Fruit fly (Drosophila melanogaster) whole organism, embryonic: ENCODE data around the gene Nelf-E.

Source experiments
- Atf3 ChIP-seq: fragments of 200-800 bp; sonication (Bioruptor generic); optimal IDR thresholded peaks from 3 replicates; lab custom pipeline; 2016; ENCODE audit warnings: missing biosample characterization, missing genetic modification characterization
- B-H2 ChIP-seq: fragments of 200-800 bp; sonication (Bioruptor generic); optimal IDR thresholded peaks from 2 replicates; lab custom pipeline; 2018; ENCODE audit warnings: missing biosample characterization, mild to moderate bottlenecking, missing genetic modification characterization
- CG11504 ChIP-seq: fragments of 200-800 bp; sonication (Bioruptor generic); optimal IDR thresholded peaks from 3 replicates; lab custom pipeline; 2019; ENCODE audit warnings: missing biosample characterization, mild to moderate bottlenecking, missing genetic modification characterization, moderate library complexity
- CG12236 ChIP-seq: fragments of 200-800 bp; sonication (Bioruptor generic); optimal IDR thresholded peaks from 2 replicates; lab custom pipeline; 2016; ENCODE audit warnings: missing biosample characterization, missing genetic modification characterization
- CG14050 ChIP-seq: fragments of 200-800 bp; sonication (Bioruptor generic); IDR thresholded peaks from 3 replicates; pipeline ENCODE4 v1.3.6; 2022; ENCODE audit warnings: missing biosample characterization, missing genetic modification characterization
- CG15011 ChIP-seq: fragments of 200-800 bp; sonication (Bioruptor generic); optimal IDR thresholded peaks from 3 replicates; lab custom pipeline; 2018; ENCODE audit warnings: missing biosample characterization, mild to moderate bottlenecking, missing genetic modification characterization
- CG15269 ChIP-seq: fragments of 200-800 bp; sonication (Bioruptor generic); optimal IDR thresholded peaks from 2 replicates; lab custom pipeline; 2018; ENCODE audit warnings: missing biosample characterization, mild to moderate bottlenecking, missing genetic modification characterization, moderate library complexity
- CG15696 ChIP-seq: fragments of 200-800 bp; sonication (Bioruptor generic); optimal IDR thresholded peaks from 2 replicates; lab custom pipeline; 2019; ENCODE audit warnings: missing biosample characterization, mild to moderate bottlenecking, missing genetic modification characterization, moderate library complexity
- CG18262 ChIP-seq: fragments of 200-800 bp; optimal IDR thresholded peaks from 3 replicates; lab custom pipeline; 2019; ENCODE audit warnings: missing biosample characterization, mild to moderate bottlenecking, missing genetic modification characterization, moderate library complexity
- CG2875 ChIP-seq: fragments of 200-800 bp; sonication (Bioruptor generic); optimal IDR thresholded peaks from 2 replicates; lab custom pipeline; 2017; ENCODE audit warnings: missing biosample characterization, mild to moderate bottlenecking, missing genetic modification characterization, missing genetic modification reagents
- CG6791 ChIP-seq: fragments of 200-800 bp; sonication (Bioruptor generic); IDR thresholded peaks from 3 replicates; pipeline ENCODE4 v1.3.6; 2022; ENCODE audit warnings: missing biosample characterization, missing genetic modification characterization; ENCODE audit not compliant: partially characterized antibody
- CG7271 ChIP-seq: fragments of 200-800 bp; sonication (Bioruptor generic); optimal IDR thresholded peaks from 2 replicates; lab custom pipeline; 2018; ENCODE audit warnings: missing biosample characterization, mild to moderate bottlenecking, missing genetic modification characterization, moderate library complexity
- CG7357 ChIP-seq: fragments of 200-800 bp; sonication (Bioruptor generic); IDR thresholded peaks from 3 replicates; pipeline ENCODE4 v1.3.6; 2022; ENCODE audit warnings: missing biosample characterization, missing genetic modification characterization
- CG7745 ChIP-seq: fragments of 200-800 bp; sonication (Bioruptor generic); optimal IDR thresholded peaks from 2 replicates; lab custom pipeline; 2018; ENCODE audit warnings: missing biosample characterization, mild to moderate bottlenecking, missing genetic modification characterization, moderate library complexity
- CG7963 ChIP-seq: fragments of 200-800 bp; sonication (Bioruptor generic); IDR thresholded peaks from 3 replicates; pipeline ENCODE4 v1.3.6; 2022; ENCODE audit warnings: missing biosample characterization, missing genetic modification characterization; ENCODE audit not compliant: partially characterized antibody
- CG8089 ChIP-seq: fragments of 200-800 bp; sonication (Bioruptor generic); optimal IDR thresholded peaks from 3 replicates; lab custom pipeline; 2016; ENCODE audit warnings: missing biosample characterization, missing genetic modification characterization
- CG8359 ChIP-seq: fragments of 200-800 bp; sonication (Bioruptor generic); optimal IDR thresholded peaks from 2 replicates; lab custom pipeline; 2017; ENCODE audit warnings: missing biosample characterization, mild to moderate bottlenecking, missing genetic modification characterization, borderline replicate concordance
- CG8478 ChIP-seq: fragments of >200 bp; optimal IDR thresholded peaks from 2 replicates; lab custom pipeline; 2018
- CG8924 ChIP-seq: fragments of 200-800 bp; optimal IDR thresholded peaks from 3 replicates; lab custom pipeline; 2019; ENCODE audit warnings: missing biosample characterization, mild to moderate bottlenecking, missing genetic modification characterization, moderate library complexity
- D19A ChIP-seq: fragments of 200-800 bp; optimal IDR thresholded peaks from 3 replicates; lab custom pipeline; 2019; ENCODE audit warnings: missing biosample characterization, mild to moderate bottlenecking, missing genetic modification characterization, moderate library complexity
- E2f2 ChIP-seq: fragments of 200-800 bp; sonication (Bioruptor generic); IDR thresholded peaks from 2 replicates; pipeline ENCODE4 v1.3.6; 2022; ENCODE audit warnings: missing biosample characterization, missing genetic modification characterization
- Gug ChIP-seq: fragments of 200-800 bp; sonication (Bioruptor generic); IDR thresholded peaks from 4 replicates; pipeline ENCODE4 v1.3.6; 2022; ENCODE audit warnings: missing biosample characterization, missing genetic modification characterization
- MTF-1 ChIP-seq: fragments of 200-800 bp; sonication (Bioruptor generic); optimal IDR thresholded peaks from 2 replicates; lab custom pipeline; 2018; ENCODE audit warnings: missing biosample characterization, mild to moderate bottlenecking, missing genetic modification characterization, borderline replicate concordance
- Mad ChIP-seq: fragments of 200-800 bp; sonication (Bioruptor generic); optimal IDR thresholded peaks from 2 replicates; lab custom pipeline; 2016; ENCODE audit warnings: missing biosample characterization, missing genetic modification characterization
- Oli ChIP-seq: fragments of 200-800 bp; sonication (Bioruptor generic); optimal IDR thresholded peaks from 2 replicates; lab custom pipeline; 2018; ENCODE audit warnings: missing biosample characterization, mild to moderate bottlenecking, missing genetic modification characterization, moderate library complexity
- Poxn ChIP-seq: fragments of 200-800 bp; sonication (Bioruptor generic); IDR thresholded peaks from 2 replicates; pipeline ENCODE4 v1.3.6; 2022; ENCODE audit warnings: missing biosample characterization, missing genetic modification characterization
- Ptx1 ChIP-seq: fragments of 200-800 bp; sonication (Bioruptor generic); IDR thresholded peaks from 2 replicates; pipeline ENCODE4 v1.3.6; 2022; ENCODE audit warnings: missing biosample characterization, missing genetic modification characterization
- Scr ChIP-seq: fragments of 200-800 bp; sonication (Bioruptor generic); IDR thresholded peaks from 2 replicates; pipeline ENCODE4 v1.3.6; 2022; ENCODE audit warnings: missing biosample characterization, missing genetic modification characterization; ENCODE audit not compliant: partially characterized antibody
- Side ChIP-seq: fragments of 200-800 bp; sonication (Bioruptor generic); optimal IDR thresholded peaks from 2 replicates; lab custom pipeline; 2016; ENCODE audit warnings: missing biosample characterization, missing genetic modification characterization
- ato ChIP-seq: fragments of 200-800 bp; sonication (Bioruptor generic); IDR thresholded peaks from 2 replicates; pipeline ENCODE4 v1.3.6; 2022; ENCODE audit warnings: missing biosample characterization, missing genetic modification characterization; ENCODE audit not compliant: partially characterized antibody
- bsh ChIP-seq, 2 experiments: fragments of 200-800 bp; sonication (Bioruptor generic); optimal IDR thresholded peaks; 2 replicates each; lab custom pipeline; 2017 to 2018; ENCODE audit warnings: mild to moderate bottlenecking in 2 of 2, missing biosample characterization in 2 of 2, missing genetic modification characterization in 2 of 2, moderate library complexity in 1 of 2
- cato ChIP-seq: fragments of 200-800 bp; sonication (Bioruptor generic); optimal IDR thresholded peaks from 2 replicates; lab custom pipeline; 2016; ENCODE audit warnings: missing biosample characterization, missing genetic modification characterization, borderline replicate concordance
- ci ChIP-seq: fragments of 200-800 bp; sonication (Bioruptor generic); IDR thresholded peaks from 3 replicates; pipeline ENCODE4 v1.3.6; 2022; ENCODE audit warnings: missing biosample characterization, missing genetic modification characterization
- da ChIP-seq: fragments of 200-800 bp; sonication (Bioruptor generic); optimal IDR thresholded peaks from 2 replicates; lab custom pipeline; 2016; ENCODE audit warnings: missing biosample characterization, missing genetic modification characterization
- dimm ChIP-seq: fragments of 200-800 bp; sonication (Bioruptor generic); IDR thresholded peaks from 2 replicates; pipeline ENCODE4 v1.3.6; 2022; ENCODE audit warnings: missing biosample characterization, missing genetic modification characterization
- dmrt99B ChIP-seq: fragments of 200-800 bp; sonication (Bioruptor generic); optimal IDR thresholded peaks from 2 replicates; lab custom pipeline; 2018; ENCODE audit warnings: missing biosample characterization, mild to moderate bottlenecking, missing genetic modification characterization, moderate library complexity
- ewg ChIP-seq: fragments of 200-800 bp; sonication (Bioruptor generic); optimal IDR thresholded peaks from 3 replicates; lab custom pipeline; 2017; ENCODE audit warnings: mild to moderate bottlenecking, missing biosample characterization, missing genetic modification reagents, missing genetic modification characterization
- hb ChIP-seq: fragments of 200-800 bp; sonication (Bioruptor generic); IDR thresholded peaks from 3 replicates; pipeline ENCODE4 v1.3.6; 2022; ENCODE audit warnings: missing biosample characterization, missing genetic modification characterization; ENCODE audit not compliant: partially characterized antibody
- jumu ChIP-seq: fragments of 200-800 bp; sonication (Bioruptor generic); optimal IDR thresholded peaks from 3 replicates; lab custom pipeline; 2016; ENCODE audit warnings: missing biosample characterization, missing genetic modification characterization
- ken ChIP-seq: fragments of 200-800 bp; sonication (Bioruptor generic); IDR thresholded peaks from 3 replicates; pipeline ENCODE4 v1.3.6; 2022; ENCODE audit warnings: missing biosample characterization, missing genetic modification characterization
- mirr ChIP-seq: fragments of 200-800 bp; sonication (Bioruptor generic); optimal IDR thresholded peaks from 3 replicates; lab custom pipeline; 2018; ENCODE audit warnings: missing biosample characterization, mild to moderate bottlenecking, missing genetic modification characterization
- nau ChIP-seq: fragments of 200-800 bp; sonication (Bioruptor generic); optimal IDR thresholded peaks from 3 replicates; lab custom pipeline; 2017; ENCODE audit warnings: missing biosample characterization, mild to moderate bottlenecking, missing genetic modification characterization, missing genetic modification reagents
- oc ChIP-seq: fragments of 200-800 bp; sonication (Bioruptor generic); optimal IDR thresholded peaks from 2 replicates; lab custom pipeline; 2018; ENCODE audit warnings: missing biosample characterization, mild to moderate bottlenecking, missing genetic modification characterization, moderate library complexity
- org-1 ChIP-seq: fragments of 200-800 bp; sonication (Bioruptor generic); optimal IDR thresholded peaks from 2 replicates; lab custom pipeline; 2017; ENCODE audit warnings: missing biosample characterization, missing genetic modification characterization
- pb ChIP-seq: fragments of 200-800 bp; sonication (Bioruptor generic); optimal IDR thresholded peaks from 3 replicates; lab custom pipeline; 2016; ENCODE audit warnings: missing biosample characterization, missing genetic modification characterization
- pnt ChIP-seq: fragments of 200-800 bp; sonication (Bioruptor generic); optimal IDR thresholded peaks from 3 replicates; lab custom pipeline; 2016; ENCODE audit warnings: missing biosample characterization, missing genetic modification characterization
- sc ChIP-seq, 3 experiments: fragments of >200 bp in 2 of 3; fragments of 200-800 bp in 1 of 3; sonication (Bioruptor generic) in 1 of 3; optimal IDR thresholded peaks; 2 replicates in 2 of 3; 3 replicates in 1 of 3; lab custom pipeline; 2017; ENCODE audit warnings: mild to moderate bottlenecking in 1 of 3, missing biosample characterization in 1 of 3, missing genetic modification characterization in 1 of 3, missing genetic modification reagents in 1 of 3
- seq ChIP-seq: fragments of 200-800 bp; sonication (Bioruptor generic); IDR thresholded peaks from 2 replicates; pipeline ENCODE4 v1.3.6; 2022; ENCODE audit warnings: missing biosample characterization, missing genetic modification characterization
- tio ChIP-seq: fragments of 200-800 bp; sonication (Bioruptor generic); optimal IDR thresholded peaks from 2 replicates; lab custom pipeline; 2017; ENCODE audit warnings: missing biosample characterization, missing genetic modification characterization, inconsistent platforms
- twi ChIP-seq: fragments of 200-800 bp; optimal IDR thresholded peaks from 2 replicates; lab custom pipeline; 2019; ENCODE audit warnings: missing biosample characterization, mild to moderate bottlenecking, missing genetic modification characterization, moderate library complexity

The Nelf-E gene

dm6 chr3L:8628964-8629363, 28.3 kb upstream of the Nelf-E start (continued):
- TF ChIP-seq CG6791 (GFP tag; lab: Robert Waterston, UW) (no peak), MTF-1 (GFP tag; lab: Kevin White, UChicago) (no peak), E2f2 (GFP tag; lab: Robert Waterston, UW) (peak; percentile 58; the same call in 1 of the 2 replicates), ewg (GFP tag; lab: Kevin White, UChicago) (peak; percentile 21), CG2875 (GFP tag; lab: Kevin White, UChicago) (peak; percentile 43), CG15269 (tag; lab: Kevin White, UChicago) (peak; percentile 74), pb (GFP tag; lab: Kevin White, UChicago) (no peak), dmrt99B (tag; lab: Kevin White, UChicago) (peak; percentile 86), B-H2 (GFP tag; lab: Kevin White, UChicago) (no peak), twi (peak; percentile 61), dimm (GFP tag; lab: Robert Waterston, UW) (no peak; the same call in 1 of the 2 replicates), Atf3 (no peak), Mad (GFP tag; lab: Kevin White, UChicago) (no peak), CG7963 (no peak), CG7357 (GFP tag; lab: Robert Waterston, UW) (peak; percentile 59), CG8089 (GFP tag; lab: Kevin White, UChicago) (no peak), CG11504 (tag; lab: Kevin White, UChicago) (peak; percentile 82), oc (tag; lab: Kevin White, UChicago) (no peak), seq (GFP tag; lab: Robert Waterston, UW) (0 out of 2 replicates have a peak, but pooled peaks have one; percentile 27), bsh (GFP tag; optimal IDR thresholded peaks at IDR 0.05; lab: Kevin White, UChicago) (peak in 1 of 2 experiments; percentile 78), Gug (GFP tag; lab: Robert Waterston, UW) (0 out of 4 replicates have a peak, but pooled peaks have one; percentile 34), Scr (GFP tag; lab: Robert Waterston, UW) (no peak), nau (GFP tag; lab: Kevin White, UChicago) (no peak), CG7745 (tag; lab: Kevin White, UChicago) (no peak), sc (optimal IDR thresholded peaks at IDR 0.05; lab: Kevin White, UChicago) (no peak), sc (GFP tag; optimal IDR thresholded peaks at IDR 0.05; lab: Kevin White, UChicago) (no peak), CG8924 (tag; lab: Kevin White, UChicago) (peak; percentile 69), da (GFP tag; lab: Kevin White, UChicago) (no peak), ken (GFP tag; lab: Robert Waterston, UW) (no peak), Side (GFP tag; lab: Kevin White, UChicago) (no peak), mirr (GFP tag; lab: Kevin White, UChicago) (no peak), CG12236 (GFP tag; lab: Kevin White, UChicago) (no peak), D19A (tag; lab: Kevin White, UChicago) (peak; percentile 61), hb (GFP tag; lab: Robert Waterston, UW) (no peak), cato (GFP tag; lab: Kevin White, UChicago) (no peak), CG7271 (no peak), Ptx1 (peak; percentile 79), Poxn (GFP tag; lab: Robert Waterston, UW) (no peak), ci (0 out of 3 replicates have a peak, but pooled peaks have one; percentile 57), CG15696 (tag; lab: Kevin White, UChicago) (peak; percentile 61), CG8359 (peak; percentile 11), tio (peak; percentile 13), Oli (peak; percentile 55), CG14050 (GFP tag; lab: Robert Waterston, UW) (peak; percentile 33; the same call in 1 of the 3 replicates), ato (no peak), org-1 (GFP tag; lab: Kevin White, UChicago) (no peak), jumu (GFP tag; lab: Kevin White, UChicago) (no peak), CG8478 (lab: Kevin White, UChicago) (no peak), CG15011 (GFP tag; lab: Kevin White, UChicago) (no peak), CG18262 (tag; lab: Kevin White, UChicago) (peak; percentile 87), pnt (no peak)
